Fruit fly (Drosophila melanogaster): ENCODE data around the gene Yp3.

Gene Yp3

dm6 chrX:13783534-13783949 is 24.2 kb downstream of the Yp3 start, which contains the start of gene inaE (continued):
- no peak for TF ChIP-seq CG17359 (tag; optimal IDR thresholded peaks at IDR 0.05)
- no peak for TF ChIP-seq Gsc (GFP tag; IDR thresholded peaks at IDR 0.05)
- TF ChIP-seq CG16863 (GFP tag; optimal IDR thresholded peaks at IDR 0.05) = no peak
- TF ChIP-seq CG4730 (GFP tag; IDR thresholded peaks at IDR 0.05) = no peak
- TF ChIP-seq sug (tag; optimal IDR thresholded peaks at IDR 0.05) = peak; percentile 3
- no peak for TF ChIP-seq Trl (optimal IDR thresholded peaks at IDR 0.05)
- peak; percentile 18 for TF ChIP-seq Trl (GFP tag; optimal IDR thresholded peaks at IDR 0.05)
- no peak for TF ChIP-seq Aef1 (GFP tag; IDR thresholded peaks at IDR 0.05)
- no peak for TF ChIP-seq CG6813 (GFP tag; optimal IDR thresholded peaks at IDR 0.05)
- no peak for TF ChIP-seq her (GFP tag; optimal IDR thresholded peaks at IDR 0.05)
- no peak for TF ChIP-seq Hsf (GFP tag; optimal IDR thresholded peaks at IDR 0.05)
- no peak for TF ChIP-seq CG15011 (GFP tag; optimal IDR thresholded peaks at IDR 0.05)
- TF ChIP-seq NC2α (GFP tag; optimal IDR thresholded peaks at IDR 0.05) = no peak
- no peak for TF ChIP-seq maf-S (GFP tag; optimal IDR thresholded peaks at IDR 0.05)
- peak; percentile 53 for TF ChIP-seq ato (GFP tag; IDR thresholded peaks at IDR 0.05; ENCODE audit: partially characterized antibody)
- no peak for TF ChIP-seq hth (optimal IDR thresholded peaks at IDR 0.05)
- no peak for TF ChIP-seq Dip2 (GFP tag; IDR thresholded peaks at IDR 0.05)
- TF ChIP-seq Rx (GFP tag; IDR thresholded peaks at IDR 0.05) = no peak
- TF ChIP-seq pum (GFP tag; optimal IDR thresholded peaks at IDR 0.05) = no peak
- no peak for TF ChIP-seq sisA (GFP tag; IDR thresholded peaks at IDR 0.05)
- TF ChIP-seq CG4328 (GFP tag; optimal IDR thresholded peaks at IDR 0.05) = no peak
- no peak for TF ChIP-seq lbe (GFP tag; optimal IDR thresholded peaks at IDR 0.05)
- TF ChIP-seq amos (GFP tag; IDR thresholded peaks at IDR 0.05; ENCODE audit: partially characterized antibody) = peak; percentile 45; the same call in 1 of the 2 replicates
- peak; percentile 77; the same call in 2 of the 3 replicates for TF ChIP-seq Opbp (GFP tag; IDR thresholded peaks at IDR 0.05; ENCODE audit: partially characterized antibody)
- peak; percentile 90 for TF ChIP-seq Med (GFP tag)
- peak; percentile 41 for TF ChIP-seq Scr (GFP tag; IDR thresholded peaks at IDR 0.05; ENCODE audit: partially characterized antibody)
- TF ChIP-seq CG11696 (GFP tag; IDR thresholded peaks at IDR 0.05) = no peak
- no peak for TF ChIP-seq CG12104 (GFP tag; optimal IDR thresholded peaks at IDR 0.05)
- TF ChIP-seq exex (tag; optimal IDR thresholded peaks at IDR 0.05) = no peak
- no peak for TF ChIP-seq ase (GFP tag; IDR thresholded peaks at IDR 0.05)

dm6 chrX:13783958-13784907 is 24.9 kb downstream of the Yp3 start:
- peak; percentile 38; the same call in 1 of the 3 replicates for TF ChIP-seq so (GFP tag; IDR thresholded peaks at IDR 0.05)
- TF ChIP-seq gcm2 (GFP tag; optimal IDR thresholded peaks at IDR 0.05) = peak; percentile 34
- peak; percentile 25 for TF ChIP-seq CG17568 (GFP tag; optimal IDR thresholded peaks at IDR 0.05)
- peak; percentile 17 for TF ChIP-seq tup (GFP tag; optimal IDR thresholded peaks at IDR 0.05)
- no peak for TF ChIP-seq CG1602 (GFP tag; optimal IDR thresholded peaks at IDR 0.05)
- peak; percentile 36; the same call in 1 of the 3 replicates for TF ChIP-seq ci (GFP tag; IDR thresholded peaks at IDR 0.05)
- TF ChIP-seq az2 (GFP tag; optimal IDR thresholded peaks at IDR 0.05) = peak; percentile 48
- TF ChIP-seq tgo (GFP tag; IDR thresholded peaks at IDR 0.05) = peak; percentile 47
- TF ChIP-seq fd96Cb (tag; optimal IDR thresholded peaks at IDR 0.05) = peak; percentile 48
- TF ChIP-seq CG17829 (tag; optimal IDR thresholded peaks at IDR 0.05) = peak; percentile 33
- TF ChIP-seq bbx (GFP tag; IDR thresholded peaks at IDR 0.05; ENCODE audit: partially characterized antibody) = no peak
- TF ChIP-seq Bteb2 (GFP tag; optimal IDR thresholded peaks at IDR 0.05) = peak; percentile 41
- TF ChIP-seq CG8359 (GFP tag; optimal IDR thresholded peaks at IDR 0.05; ENCODE audit: borderline replicate concordance) = peak; percentile 23
- no peak for TF ChIP-seq CG7786 (GFP tag; optimal IDR thresholded peaks at IDR 0.05)
- TF ChIP-seq HLH54F (GFP tag; optimal IDR thresholded peaks at IDR 0.05) = peak; percentile 11
- no peak for TF ChIP-seq jing (GFP tag; optimal IDR thresholded peaks at IDR 0.05)
- TF ChIP-seq CG1832 (GFP tag; optimal IDR thresholded peaks at IDR 0.05) = peak; percentile 58
- peak; percentile 18 for TF ChIP-seq Fer1 (GFP tag; optimal IDR thresholded peaks at IDR 0.05)
- no peak for TF ChIP-seq pita (GFP tag; optimal IDR thresholded peaks at IDR 0.05)
- TF ChIP-seq CG5180 (GFP tag; optimal IDR thresholded peaks at IDR 0.05) = peak; percentile 44
- peak; percentile 30 for TF ChIP-seq jumu (GFP tag; optimal IDR thresholded peaks at IDR 0.05)
